Worm (Caenorhabditis elegans): ENCODE measurements around the gene srh-7.

The srh-7 gene

DNA sequence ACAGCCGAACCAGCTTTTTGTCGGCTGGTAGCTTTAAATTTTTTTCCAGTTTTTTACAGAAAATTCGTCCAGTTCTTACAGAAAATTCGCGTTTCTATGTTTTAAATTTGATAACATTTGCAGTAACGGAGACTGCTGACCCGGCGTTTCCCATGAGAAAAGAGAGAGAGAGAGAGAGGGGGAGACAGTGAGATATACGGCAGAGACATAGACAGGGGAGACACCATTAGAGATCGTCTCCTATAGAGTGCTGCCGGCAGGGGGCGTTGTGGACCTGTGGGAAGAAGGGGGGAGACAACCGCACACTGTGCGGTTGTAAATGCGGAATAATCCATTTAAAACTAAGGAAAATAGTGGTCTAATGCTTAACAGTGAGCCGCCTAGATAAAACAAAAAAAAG is 21.6 kb downstream of the srh-7 start:
- TF ChIP-seq elt-2 (tag; optimal IDR thresholded peaks at IDR 0.05) (peak; percentile 30), nhr-43 (tag; optimal IDR thresholded peaks at IDR 0.05; ENCODE audit: poor library complexity, severe bottlenecking) (no peak), ztf-4 (tag; optimal IDR thresholded peaks at IDR 0.05) (no peak), nhr-77 (tag; optimal IDR thresholded peaks at IDR 0.05) (no peak), ZK546.5 (tag; optimal IDR thresholded peaks at IDR 0.05) (no peak), nfya-1 (tag; optimal IDR thresholded peaks at IDR 0.05; ENCODE audit: insufficient read depth) (peak; percentile 87), fkh-2 (tag; optimal IDR thresholded peaks at IDR 0.05) (no peak), pha-4 (tag; optimal IDR thresholded peaks at IDR 0.05) (no peak), fos-1 (tag; optimal IDR thresholded peaks at IDR 0.05) (no peak), ceh-16 (tag; optimal IDR thresholded peaks at IDR 0.05) (no peak), nhr-237 (tag; optimal IDR thresholded peaks at IDR 0.05) (no peak), ceh-82 (tag; optimal IDR thresholded peaks at IDR 0.05) (no peak), nhr-76 (tag; optimal IDR thresholded peaks at IDR 0.05) (no peak)

DNA sequence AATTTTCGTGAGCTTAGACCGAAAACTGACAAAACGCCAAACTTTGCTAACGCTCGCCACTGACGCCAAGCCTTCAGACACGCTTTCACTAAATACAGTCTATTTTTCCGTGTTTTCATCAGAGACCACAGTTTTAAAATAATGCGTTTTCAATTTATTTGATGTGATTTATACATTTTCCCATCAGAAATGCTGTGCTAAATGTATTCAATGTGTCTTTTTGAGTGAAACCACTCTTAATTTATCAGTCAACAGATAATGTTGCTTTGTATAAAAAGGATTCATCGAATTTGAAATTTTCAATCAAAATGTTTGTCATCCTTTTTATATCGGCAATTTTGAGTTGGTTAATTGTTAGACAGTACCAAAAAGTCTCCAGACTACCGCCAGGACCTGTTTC is 23.3 kb downstream of the srh-7 start, which contains the start of gene cyp-35A4:
cyp-35A4 (plus strand) TSS at position 301 of the 400 bp plus-strand sequence.
- no peak for TF ChIP-seq zag-1 (tag; optimal IDR thresholded peaks at IDR 0.05)
- no peak for TF ChIP-seq fkh-10 (GFP tag; optimal IDR thresholded peaks at IDR 0.05)
- no peak for TF ChIP-seq unc-62 (GFP tag; optimal IDR thresholded peaks at IDR 0.05)
- TF ChIP-seq ztf-4 (tag; optimal IDR thresholded peaks at IDR 0.05) = no peak
- TF ChIP-seq nhr-76 (tag; optimal IDR thresholded peaks at IDR 0.05) = no peak

DNA sequence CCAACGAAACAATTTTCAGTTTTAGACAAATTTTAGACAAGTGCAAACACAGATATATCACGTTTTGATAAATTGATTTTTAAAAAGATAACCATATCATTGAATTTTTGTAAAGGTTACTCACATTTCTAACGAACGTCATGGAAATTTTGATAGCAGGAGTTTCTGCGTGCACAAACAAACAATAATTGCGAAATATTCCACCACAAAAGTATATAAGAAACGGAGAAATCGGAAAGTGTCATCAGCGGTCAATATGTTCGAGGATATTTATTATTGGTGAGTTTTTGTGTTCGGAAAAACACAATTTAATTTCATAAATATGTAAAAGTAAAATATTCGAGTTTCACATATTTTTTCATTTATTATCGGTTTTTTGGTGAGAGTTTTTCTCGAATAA is 26.3 kb downstream of the srh-7 start, which contains the start of gene C49G7.7:
C49G7.7 (plus strand) TSS at position 174 of the 400 bp plus-strand sequence.
- TF ChIP-seq ztf-11 (tag; optimal IDR thresholded peaks at IDR 0.05) (no peak), daf-12 (tag; optimal IDR thresholded peaks at IDR 0.05) (no peak), pqm-1 (tag; optimal IDR thresholded peaks at IDR 0.05) (no peak), nhr-67 (tag; optimal IDR thresholded peaks at IDR 0.05) (no peak), jun-1 (tag; optimal IDR thresholded peaks at IDR 0.05) (no peak), nhr-11 (tag; optimal IDR thresholded peaks at IDR 0.05) (no peak), hmg-11 (tag; optimal IDR thresholded peaks at IDR 0.05) (no peak), nhr-28 (tag; optimal IDR thresholded peaks at IDR 0.05) (no peak), nhr-43 (tag; optimal IDR thresholded peaks at IDR 0.05; ENCODE audit: poor library complexity, severe bottlenecking) (no peak), fkh-10 (GFP tag; optimal IDR thresholded peaks at IDR 0.05) (no peak), aly-2 (tag; optimal IDR thresholded peaks at IDR 0.05) (no peak), ceh-16 (tag; optimal IDR thresholded peaks at IDR 0.05) (no peak), elt-1 (tag; optimal IDR thresholded peaks at IDR 0.05) (no peak), unc-39 (tag; optimal IDR thresholded peaks at IDR 0.05) (no peak)

DNA sequence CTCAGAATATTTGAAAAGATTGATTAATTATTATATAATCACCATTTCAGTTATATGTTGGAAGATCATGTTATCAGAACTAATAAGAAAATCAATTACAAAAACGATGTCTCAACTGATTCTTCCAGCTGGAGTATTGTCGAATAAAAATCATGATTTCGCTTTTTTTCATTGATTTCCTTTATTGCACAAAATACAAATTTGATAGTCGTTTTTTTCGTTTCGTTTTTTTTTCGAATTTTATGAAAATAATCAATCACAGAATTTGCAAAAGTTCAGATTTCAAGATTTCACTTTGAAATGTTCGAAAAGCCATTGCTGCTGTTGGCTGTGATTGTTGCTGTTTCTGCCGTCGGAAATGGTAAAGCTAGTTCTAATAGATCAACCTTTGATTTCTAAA is 27.8 kb downstream of the srh-7 start, which contains the start of gene C49G7.13:
C49G7.13 (plus strand) TSS at position 301 of the 400 bp plus-strand sequence.
- TF ChIP-seq nhr-237 (tag; optimal IDR thresholded peaks at IDR 0.05) = no peak
- TF ChIP-seq ZK546.5 (tag; optimal IDR thresholded peaks at IDR 0.05) = no peak
- TF ChIP-seq unc-62 (GFP tag; optimal IDR thresholded peaks at IDR 0.05) = no peak
- TF ChIP-seq lsy-12 (tag; optimal IDR thresholded peaks at IDR 0.05) = no peak
- no peak for TF ChIP-seq pqm-1 (tag; optimal IDR thresholded peaks at IDR 0.05)
- TF ChIP-seq egl-27 (tag; optimal IDR thresholded peaks at IDR 0.05) = no peak
- no peak for TF ChIP-seq mml-1 (tag; optimal IDR thresholded peaks at IDR 0.05)
- TF ChIP-seq sea-2 (GFP tag; optimal IDR thresholded peaks at IDR 0.05) = no peak
- no peak for TF ChIP-seq elt-2 (tag; optimal IDR thresholded peaks at IDR 0.05)
- no peak for TF ChIP-seq nhr-76 (tag; optimal IDR thresholded peaks at IDR 0.05)
- no peak for TF ChIP-seq ceh-9 (tag; optimal IDR thresholded peaks at IDR 0.05)
- no peak for TF ChIP-seq lin-15B (tag; optimal IDR thresholded peaks at IDR 0.05)
- TF ChIP-seq aly-2 (tag; optimal IDR thresholded peaks at IDR 0.05) = no peak

DNA sequence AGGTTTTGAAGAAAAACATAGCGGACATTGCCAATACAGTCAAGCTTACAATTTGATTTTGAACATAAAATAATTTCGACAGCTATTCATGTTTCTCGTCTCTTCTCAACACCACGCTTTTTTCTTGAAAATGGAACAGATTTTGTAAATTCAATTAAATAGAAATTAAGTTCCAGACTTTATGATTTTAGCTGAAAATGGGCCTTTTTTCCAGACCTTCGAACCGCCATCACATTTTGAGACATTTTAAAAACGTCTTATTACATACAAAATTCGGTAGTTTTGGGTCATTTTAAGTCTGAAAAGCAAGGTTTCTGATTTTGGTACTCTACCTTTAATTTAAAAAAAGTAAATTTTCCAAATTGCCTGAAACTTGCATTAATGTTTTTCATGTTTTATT is 30.1 kb downstream of the srh-7 start, which contains the start of gene C49G7.12:
C49G7.12 (plus strand) TSS at position 301 of the 400 bp plus-strand sequence.
- no peak for TF ChIP-seq nhr-23 (tag; optimal IDR thresholded peaks at IDR 0.05)
- no peak for TF ChIP-seq nhr-77 (tag; optimal IDR thresholded peaks at IDR 0.05)
- TF ChIP-seq lin-39 (tag; optimal IDR thresholded peaks at IDR 0.05) = no peak
- TF ChIP-seq daf-12 (tag; optimal IDR thresholded peaks at IDR 0.05) = no peak
- TF ChIP-seq nhr-25 (tag; optimal IDR thresholded peaks at IDR 0.05) = no peak
- no peak for TF ChIP-seq zag-1 (tag; optimal IDR thresholded peaks at IDR 0.05)
- no peak for TF ChIP-seq egl-27 (tag; optimal IDR thresholded peaks at IDR 0.05)
- TF ChIP-seq elt-2 (tag; optimal IDR thresholded peaks at IDR 0.05) = no peak
- TF ChIP-seq nfya-1 (tag; optimal IDR thresholded peaks at IDR 0.05; ENCODE audit: insufficient read depth) = no peak
- no peak for TF ChIP-seq tbx-2 (tag; optimal IDR thresholded peaks at IDR 0.05)

All from whole organism, L3 larva.